Worm (Caenorhabditis elegans) whole organism, L3 larva: ENCODE data around the gene nyn-3.

ENCODE experiments used
- ZK546.5 ChIP-seq: sonication (generic microtip); optimal IDR thresholded peaks from 2 replicates; lab custom pipeline; 2017; ENCODE audit warnings: missing biosample characterization, missing genetic modification characterization
- zag-1 ChIP-seq: fragments of 150-350 bp; optimal IDR thresholded peaks from 2 replicates; lab custom pipeline; 2014; ENCODE audit warnings: missing biosample characterization, missing genetic modification characterization

ce11 chrII:6303209-6303740, 10.8 kb upstream of the nyn-3 start, which contains the start of gene C29F5.1:
- TF ChIP-seq zag-1 (no peak), ZK546.5 (tag; lab: Kevin White, UChicago) (no peak)
